Worm (Caenorhabditis elegans): Measurements from ENCODE around the gene K11G9.5.

The K11G9.5 gene

DNA sequence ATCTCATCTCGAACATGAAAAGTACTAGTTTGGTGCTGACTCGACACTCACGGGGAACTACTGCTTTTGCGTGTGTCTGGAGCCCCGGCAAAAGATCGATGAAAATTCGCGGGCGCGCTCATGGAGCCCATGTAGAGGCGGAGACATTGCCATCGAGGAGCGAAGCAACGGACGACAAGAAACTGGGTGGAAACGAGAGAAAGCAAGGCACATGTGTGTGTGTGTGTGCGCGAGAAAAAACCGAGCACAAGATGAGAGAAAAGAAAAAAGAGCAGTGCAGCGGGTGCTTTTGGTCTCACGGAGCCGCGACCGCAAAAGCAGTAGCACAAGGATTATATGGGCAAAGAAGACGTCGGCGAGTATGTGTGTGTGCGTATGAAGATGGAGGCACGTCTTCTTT lies 29.5 kb downstream of the K11G9.5 start:
- peak; percentile 29; the same call in 1 of the 2 replicates for TF ChIP-seq mcd-1 (GFP tag; IDR thresholded peaks at IDR 0.05)
- no peak for TF ChIP-seq ceh-79 (tag; optimal IDR thresholded peaks at IDR 0.05)
- 0 out of 2 replicates have a peak, but pooled peaks have one; percentile 21 for TF ChIP-seq egl-44 (GFP tag; IDR thresholded peaks at IDR 0.05)
- TF ChIP-seq F52B5.7 (tag; optimal IDR thresholded peaks at IDR 0.05): no peak
- peak; percentile 28; the same call in 1 of the 2 replicates for TF ChIP-seq hmg-1.2 (GFP tag; IDR thresholded peaks at IDR 0.05)
- peak; percentile 11 for TF ChIP-seq somi-1 (GFP tag; optimal IDR thresholded peaks at IDR 0.05)
- peak; percentile 21 for TF ChIP-seq ceh-27 (GFP tag; optimal IDR thresholded peaks at IDR 0.05)
- no peak for TF ChIP-seq cebp-1 (GFP tag; IDR thresholded peaks at IDR 0.05)
- peak; percentile 64 for TF ChIP-seq cebp-1 (tag; optimal IDR thresholded peaks at IDR 0.05)
- peak; percentile 32 for TF ChIP-seq chd-7 (tag; optimal IDR thresholded peaks at IDR 0.05)
- no peak for TF ChIP-seq sdz-38 (tag; optimal IDR thresholded peaks at IDR 0.05)
- TF ChIP-seq K12H6.12 (tag; optimal IDR thresholded peaks at IDR 0.05): peak; percentile 46
- no peak for TF ChIP-seq snpc-4 (GFP tag; optimal IDR thresholded peaks at IDR 0.05)
- TF ChIP-seq snpc-4 (tag; optimal IDR thresholded peaks at IDR 0.05): peak in 2 of 4 experiments; percentile 7 to 35
- TF ChIP-seq egl-18 (GFP tag; IDR thresholded peaks at IDR 0.05): no peak
- peak; percentile 28 for TF ChIP-seq attf-5 (GFP tag; optimal IDR thresholded peaks at IDR 0.05)
- 0 out of 2 replicates have a peak, but pooled peaks have one; percentile 12 for TF ChIP-seq egrh-3 (GFP tag; IDR thresholded peaks at IDR 0.05)
- peak; percentile 31; the same call in 1 of the 2 replicates for TF ChIP-seq dox-1 (GFP tag; IDR thresholded peaks at IDR 0.05)
- no peak for TF ChIP-seq bed-1 (GFP tag; IDR thresholded peaks at IDR 0.05)
- no peak for TF ChIP-seq nhr-120 (GFP tag; IDR thresholded peaks at IDR 0.05)
- no peak for TF ChIP-seq him-1 (tag; optimal IDR thresholded peaks at IDR 0.05)
- no peak for TF ChIP-seq madf-10 (tag; optimal IDR thresholded peaks at IDR 0.05)
- peak; percentile 6 for TF ChIP-seq lin-40 (tag; optimal IDR thresholded peaks at IDR 0.05)
- TF ChIP-seq zfh-2 (GFP tag; conservative IDR thresholded peaks at IDR 0.05): peak; percentile 91
- TF ChIP-seq B0336.3 (GFP tag; IDR thresholded peaks at IDR 0.05): no peak
- TF ChIP-seq hlh-12 (tag; optimal IDR thresholded peaks at IDR 0.05): no peak
- TF ChIP-seq F57C9.4 (tag; optimal IDR thresholded peaks at IDR 0.05): no peak

ce11 chrV:6657532-6658259 lies 30.6 kb downstream of the K11G9.5 start:
- TF ChIP-seq lsl-1 (GFP tag; optimal IDR thresholded peaks at IDR 0.05): no peak
- no peak for TF ChIP-seq tlf-1 (GFP tag; optimal IDR thresholded peaks at IDR 0.05)
- no peak for TF ChIP-seq F37B4.10 (GFP tag; IDR thresholded peaks at IDR 0.05)
- no peak for TF ChIP-seq nhr-179 (tag; optimal IDR thresholded peaks at IDR 0.05)
- TF ChIP-seq nhr-80 (tag; optimal IDR thresholded peaks at IDR 0.05): peak; percentile 12
- TF ChIP-seq T07F8.4 (tag; optimal IDR thresholded peaks at IDR 0.05): no peak
- TF ChIP-seq ceh-100 (GFP tag; IDR thresholded peaks at IDR 0.05): no peak
- TF ChIP-seq B0336.3 (GFP tag; IDR thresholded peaks at IDR 0.05): no peak
- no peak for TF ChIP-seq ceh-58 (GFP tag; IDR thresholded peaks at IDR 0.05)
- TF ChIP-seq F49E8.2 (tag; optimal IDR thresholded peaks at IDR 0.05; ENCODE audit: insufficient read depth): no peak
- TF ChIP-seq unc-62 (GFP tag; optimal IDR thresholded peaks at IDR 0.05): no peak
- TF ChIP-seq madf-8 (GFP tag; conservative IDR thresholded peaks at IDR 0.05): no peak
- peak; percentile 42 for TF ChIP-seq attf-5 (GFP tag; optimal IDR thresholded peaks at IDR 0.05)
- TF ChIP-seq Y79H2A.3 (GFP tag; conservative IDR thresholded peaks at IDR 0.05): no peak
- no peak for TF ChIP-seq ztf-22 (GFP tag; optimal IDR thresholded peaks at IDR 0.05)
- TF ChIP-seq F57A8.1 (GFP tag; optimal IDR thresholded peaks at IDR 0.05): no peak
- TF ChIP-seq pha-4 (tag; optimal IDR thresholded peaks at IDR 0.05): no peak
- no peak for TF ChIP-seq madf-10 (tag; optimal IDR thresholded peaks at IDR 0.05)
- no peak for TF ChIP-seq repo-1 (tag; optimal IDR thresholded peaks at IDR 0.05)
- peak; percentile 87 for TF ChIP-seq snpc-1.1 (tag; optimal IDR thresholded peaks at IDR 0.05; ENCODE audit: insufficient read depth)
- peak; percentile 22 for TF ChIP-seq xnd-1 (tag; optimal IDR thresholded peaks at IDR 0.05)
- peak; percentile 87 for TF ChIP-seq snpc-4 (GFP tag; optimal IDR thresholded peaks at IDR 0.05)
- TF ChIP-seq snpc-4 (tag; optimal IDR thresholded peaks at IDR 0.05): peak in 3 of 4 experiments; percentile 85 to 97 (median 94)
- peak; percentile 78 for TF ChIP-seq cebp-1 (GFP tag; IDR thresholded peaks at IDR 0.05)
- TF ChIP-seq cebp-1 (tag; optimal IDR thresholded peaks at IDR 0.05): peak; percentile 81
- TF ChIP-seq egrh-3 (GFP tag; IDR thresholded peaks at IDR 0.05): no peak
- no peak for TF ChIP-seq fkh-3 (tag; optimal IDR thresholded peaks at IDR 0.05)
- TF ChIP-seq snpc-3.4 (tag; optimal IDR thresholded peaks at IDR 0.05): peak; percentile 56
